ENCODE assay signal across 6 fruit fly cellular contexts in genomic region chr3L:17557215-17557904, dm6.
A peak's percentile ranks its signal among the peaks of the same experiment; 100 is the strongest.
TF ChIP-seq lines count a peak whose summit lies in the region.

CycT (minus strand) TSS chr3L:17557788.

- TF ChIP-seq CTCF in whole organism, embryonic (GFP tag; optimal IDR thresholded peaks at IDR 0.05; lab: Kevin White, UChicago) = no peak

TF ChIP-seq in whole organism, 6 proteins besides CTCF, POLR2A, EP300 and RAD21:
- TF ChIP-seq CG8478 (optimal IDR thresholded peaks at IDR 0.05; lab: Kevin White, UChicago) (peak; percentile 15), usp (GFP tag; optimal IDR thresholded peaks at IDR 0.05; lab: Kevin White, UChicago) (no peak)

TF ChIP-seq in whole organism, adult, 20 proteins besides CTCF, POLR2A, EP300 and RAD21 (continues in another document):
- peak; percentile 85 for TF ChIP-seq CG11617 (GFP tag; optimal IDR thresholded peaks at IDR 0.05; lab: Kevin White, UChicago)
- TF ChIP-seq CG5204 (GFP tag; optimal IDR thresholded peaks at IDR 0.05; lab: Kevin White, UChicago) = no peak
- TF ChIP-seq CG12768 (GFP tag; optimal IDR thresholded peaks at IDR 0.05; lab: Kevin White, UChicago) = peak; percentile 78
- TF ChIP-seq CG33017 (tag; optimal IDR thresholded peaks at IDR 0.05; lab: Kevin White, UChicago) = peak; percentile 62
- TF ChIP-seq pad (GFP tag; optimal IDR thresholded peaks at IDR 0.05; lab: Kevin White, UChicago) = peak; percentile 75
- no peak for TF ChIP-seq kay (GFP tag; lab: Kevin White, UChicago; ENCODE audit: borderline replicate concordance)
- no peak for TF ChIP-seq CG1620 (GFP tag; optimal IDR thresholded peaks at IDR 0.05; lab: Kevin White, UChicago)
- peak; percentile 25 for TF ChIP-seq CG14711 (tag; optimal IDR thresholded peaks at IDR 0.05; lab: Kevin White, UChicago)
- TF ChIP-seq ovo (GFP tag; optimal IDR thresholded peaks at IDR 0.05; lab: Kevin White, UChicago) = peak; percentile 69
- TF ChIP-seq bab1 (GFP tag; optimal IDR thresholded peaks at IDR 0.05; lab: Kevin White, UChicago) = peak; percentile 72
- TF ChIP-seq CG7045 (GFP tag; optimal IDR thresholded peaks at IDR 0.05; lab: Kevin White, UChicago) = peak; percentile 68
- peak; percentile 49 for TF ChIP-seq Mnt (GFP tag; optimal IDR thresholded peaks at IDR 0.05; lab: Kevin White, UChicago)
- TF ChIP-seq CG7101 (tag; optimal IDR thresholded peaks at IDR 0.05; lab: Kevin White, UChicago) = peak; percentile 66
- peak; percentile 10 for TF ChIP-seq Clk (GFP tag; optimal IDR thresholded peaks at IDR 0.05; lab: Kevin White, UChicago)
- no peak for TF ChIP-seq cnc (optimal IDR thresholded peaks at IDR 0.05; lab: Kevin White, UChicago)
- no peak for TF ChIP-seq Hr96 (GFP tag; optimal IDR thresholded peaks at IDR 0.05; lab: Kevin White, UChicago)
- peak; percentile 75 for TF ChIP-seq cic (GFP tag; optimal IDR thresholded peaks at IDR 0.05; lab: Kevin White, UChicago)
- peak; percentile 20 for TF ChIP-seq Crg-1 (GFP tag; optimal IDR thresholded peaks at IDR 0.05; lab: Kevin White, UChicago)

TF ChIP-seq in whole organism, embryonic, 481 proteins besides CTCF, POLR2A, EP300 and RAD21 (continues in another document):
- no peak for TF ChIP-seq Aef1 (GFP tag; IDR thresholded peaks at IDR 0.05; lab: Robert Waterston, UW)
- TF ChIP-seq PHDP (tag; optimal IDR thresholded peaks at IDR 0.05; lab: Kevin White, UChicago) = peak; percentile 41
- TF ChIP-seq Abd-B (GFP tag; optimal IDR thresholded peaks at IDR 0.05; lab: Kevin White, UChicago) = no peak
- peak in 1 of 2 experiments; percentile 100 for TF ChIP-seq Pdp1 (GFP tag; optimal IDR thresholded peaks at IDR 0.05; lab: Kevin White, UChicago)
- TF ChIP-seq Dll (GFP tag; IDR thresholded peaks at IDR 0.05; lab: Robert Waterston, UW; ENCODE audit: partially characterized antibody) = peak; percentile 91
- peak; percentile 52 for TF ChIP-seq CG17385 (GFP tag; optimal IDR thresholded peaks at IDR 0.05; lab: Kevin White, UChicago)
- TF ChIP-seq CG42726 (GFP tag; IDR thresholded peaks at IDR 0.05; lab: Robert Waterston, UW; ENCODE audit: partially characterized antibody) = peak; percentile 89; the same call in 1 of the 2 replicates
- TF ChIP-seq Lpt (GFP tag; optimal IDR thresholded peaks at IDR 0.05; lab: Kevin White, UChicago) = no peak
- peak; percentile 63 for TF ChIP-seq Meics (GFP tag; optimal IDR thresholded peaks at IDR 0.05; lab: Kevin White, UChicago)
- no peak for TF ChIP-seq CG12236 (GFP tag; optimal IDR thresholded peaks at IDR 0.05; lab: Kevin White, UChicago)
- TF ChIP-seq Atf3 (GFP tag; optimal IDR thresholded peaks at IDR 0.05; lab: Kevin White, UChicago) = no peak
- no peak for TF ChIP-seq CkIIα-i1 (GFP tag; IDR thresholded peaks at IDR 0.05; lab: Robert Waterston, UW)
- no peak for TF ChIP-seq Optix (GFP tag; IDR thresholded peaks at IDR 0.05; lab: Robert Waterston, UW)
- no peak for TF ChIP-seq CG10431 (GFP tag; optimal IDR thresholded peaks at IDR 0.05; lab: Kevin White, UChicago)
- TF ChIP-seq Eip74EF (GFP tag; optimal IDR thresholded peaks at IDR 0.05; lab: Kevin White, UChicago) = peak in 1 of 2 experiments; percentile 89
- no peak for TF ChIP-seq pum (GFP tag; optimal IDR thresholded peaks at IDR 0.05; lab: Kevin White, UChicago)
- no peak for TF ChIP-seq CG31388 (GFP tag; optimal IDR thresholded peaks at IDR 0.05; lab: Kevin White, UChicago)
- TF ChIP-seq CG34376 (GFP tag; optimal IDR thresholded peaks at IDR 0.05; lab: Kevin White, UChicago) = peak; percentile 95

TF ChIP-seq in whole organism, prepupa, 60 proteins besides CTCF, POLR2A, EP300 and RAD21 (continues in another document):
- TF ChIP-seq CG3032 (tag; optimal IDR thresholded peaks at IDR 0.05; lab: Kevin White, UChicago) (no peak), vri (GFP tag; optimal IDR thresholded peaks at IDR 0.05; lab: Kevin White, UChicago) (peak; percentile 76), Ets21C (GFP tag; optimal IDR thresholded peaks at IDR 0.05; lab: Kevin White, UChicago) (no peak), dac (GFP tag; optimal IDR thresholded peaks at IDR 0.05; lab: Kevin White, UChicago) (peak; percentile 1), CG16779 (tag; optimal IDR thresholded peaks at IDR 0.05; lab: Kevin White, UChicago) (no peak), CG9139 (GFP tag; optimal IDR thresholded peaks at IDR 0.05; lab: Kevin White, UChicago) (no peak), CG3919 (GFP tag; optimal IDR thresholded peaks at IDR 0.05; lab: Kevin White, UChicago) (no peak), CG32006 (GFP tag; optimal IDR thresholded peaks at IDR 0.05; lab: Kevin White, UChicago) (no peak), fkh (GFP tag; optimal IDR thresholded peaks at IDR 0.05; lab: Kevin White, UChicago) (no peak), cyc (GFP tag; optimal IDR thresholded peaks at IDR 0.05; lab: Kevin White, UChicago) (peak; percentile 2), CG8119 (GFP tag; IDR thresholded peaks at IDR 0.05; lab: Robert Waterston, UW) (no peak; the same call in 2 of the 3 replicates), net (GFP tag; optimal IDR thresholded peaks at IDR 0.05; lab: Kevin White, UChicago) (no peak), ss (GFP tag; optimal IDR thresholded peaks at IDR 0.05; lab: Kevin White, UChicago) (no peak), CG34406 (GFP tag; optimal IDR thresholded peaks at IDR 0.05; lab: Kevin White, UChicago) (no peak), Met (GFP tag; optimal IDR thresholded peaks at IDR 0.05; lab: Kevin White, UChicago) (no peak), CG15336 (GFP tag; IDR thresholded peaks at IDR 0.05; lab: Robert Waterston, UW) (peak; percentile 53), dsx (GFP tag; optimal IDR thresholded peaks at IDR 0.05; lab: Kevin White, UChicago; ENCODE audit: poor library complexity, severe bottlenecking) (peak; percentile 19), salr (GFP tag; optimal IDR thresholded peaks at IDR 0.05; lab: Kevin White, UChicago) (no peak), Eip78C (GFP tag; lab: Kevin White, UChicago) (peak; percentile 86)

TF ChIP-seq in whole organism, pupa, 21 proteins besides CTCF, POLR2A, EP300 and RAD21:
- TF ChIP-seq CG14655 (GFP tag; optimal IDR thresholded peaks at IDR 0.05; lab: Kevin White, UChicago) (no peak), CG8301 (tag; optimal IDR thresholded peaks at IDR 0.05; lab: Kevin White, UChicago) (no peak), CG17806 (tag; optimal IDR thresholded peaks at IDR 0.05; lab: Kevin White, UChicago) (no peak), Snoo (tag; optimal IDR thresholded peaks at IDR 0.05; lab: Kevin White, UChicago) (peak; percentile 59), EcR (GFP tag; optimal IDR thresholded peaks at IDR 0.05; lab: Kevin White, UChicago) (peak; percentile 16), CG4496 (GFP tag; IDR thresholded peaks at IDR 0.05; lab: Robert Waterston, UW) (peak; percentile 46; the same call in 2 of the 3 replicates)
TF ChIP-seq in whole organism, pupa: peak in this region for 3.

TF ChIP-seq in whole organism, wandering third instar larva, 38 proteins besides CTCF, POLR2A, EP300 and RAD21:
- TF ChIP-seq rgr (GFP tag; optimal IDR thresholded peaks at IDR 0.05; lab: Kevin White, UChicago) = peak; percentile 46
- TF ChIP-seq dmrt93B (GFP tag; optimal IDR thresholded peaks at IDR 0.05; lab: Kevin White, UChicago) = no peak
- TF ChIP-seq Rel (GFP tag; optimal IDR thresholded peaks at IDR 0.05; lab: Kevin White, UChicago) = no peak
- no peak for TF ChIP-seq Rel (tag; optimal IDR thresholded peaks at IDR 0.05; lab: Kevin White, UChicago)
- peak; percentile 43 for TF ChIP-seq N (GFP tag; optimal IDR thresholded peaks at IDR 0.05; lab: Kevin White, UChicago)
- TF ChIP-seq Sp1 (GFP tag; optimal IDR thresholded peaks at IDR 0.05; lab: Kevin White, UChicago) = peak; percentile 68
- peak; percentile 62 for TF ChIP-seq Myc (optimal IDR thresholded peaks at IDR 0.05; lab: Kevin White, UChicago)
- peak; percentile 51 for TF ChIP-seq Hnf4 (GFP tag; optimal IDR thresholded peaks at IDR 0.05; lab: Kevin White, UChicago)
- TF ChIP-seq psq (GFP tag; optimal IDR thresholded peaks at IDR 0.05; lab: Kevin White, UChicago) = peak; percentile 30
- TF ChIP-seq dsf (GFP tag; optimal IDR thresholded peaks at IDR 0.05; lab: Kevin White, UChicago; ENCODE audit: borderline replicate concordance) = peak; percentile 14
- peak; percentile 24 for TF ChIP-seq br (GFP tag; optimal IDR thresholded peaks at IDR 0.05; lab: Kevin White, UChicago)
- TF ChIP-seq CG9705 (GFP tag; optimal IDR thresholded peaks at IDR 0.05; lab: Kevin White, UChicago) = no peak
- TF ChIP-seq OdsH (GFP tag; optimal IDR thresholded peaks at IDR 0.05; lab: Kevin White, UChicago) = no peak
- TF ChIP-seq foxo (GFP tag; optimal IDR thresholded peaks at IDR 0.05; lab: Kevin White, UChicago) = peak in 1 of 2 experiments; percentile 43
- peak; percentile 47 for TF ChIP-seq Jra (GFP tag; optimal IDR thresholded peaks at IDR 0.05; lab: Kevin White, UChicago)
